Worm (Caenorhabditis elegans): Measurements from ENCODE around the gene Y46G5A.29.
A peak's percentile ranks its signal among the peaks of the same experiment; 100 is the strongest.

The Y46G5A.29 gene

DNA sequence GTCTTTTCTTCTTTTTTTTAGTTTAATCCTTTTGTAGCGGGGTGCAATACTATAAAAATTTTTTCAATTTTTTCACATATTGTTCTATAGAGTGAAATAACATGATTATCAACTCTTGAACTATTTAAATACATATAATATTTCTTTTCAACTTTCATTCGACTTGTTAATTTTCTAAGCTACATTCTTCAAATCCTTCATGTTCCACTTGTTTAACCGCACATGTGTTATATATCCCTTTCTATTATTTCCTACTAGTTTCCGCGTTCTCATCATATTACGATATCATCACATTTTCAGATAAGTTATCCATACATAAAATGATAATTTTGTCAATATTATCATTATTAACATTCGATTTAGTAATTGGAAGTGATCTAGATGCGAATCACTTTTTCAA lies at the start of gene Y46G5A.29:
Gene Y46G5A.29, plus strand, starts transcription at position 301 of the 400 bp plus-strand sequence.
- TF ChIP-seq ceh-31 (tag; optimal IDR thresholded peaks at IDR 0.05) (no peak), pax-1 (tag; optimal IDR thresholded peaks at IDR 0.05) (no peak), sox-4 (tag; optimal IDR thresholded peaks at IDR 0.05) (no peak), ttx-3 (tag; optimal IDR thresholded peaks at IDR 0.05) (no peak), hlh-8 (tag; optimal IDR thresholded peaks at IDR 0.05) (no peak), ahr-1 (tag; optimal IDR thresholded peaks at IDR 0.05) (no peak), pqm-1 (tag; optimal IDR thresholded peaks at IDR 0.05) (no peak), hlh-30 (tag; optimal IDR thresholded peaks at IDR 0.05; ENCODE audit: insufficient read depth) (no peak), elt-2 (tag; optimal IDR thresholded peaks at IDR 0.05) (no peak), pat-9 (tag; optimal IDR thresholded peaks at IDR 0.05) (no peak)

DNA sequence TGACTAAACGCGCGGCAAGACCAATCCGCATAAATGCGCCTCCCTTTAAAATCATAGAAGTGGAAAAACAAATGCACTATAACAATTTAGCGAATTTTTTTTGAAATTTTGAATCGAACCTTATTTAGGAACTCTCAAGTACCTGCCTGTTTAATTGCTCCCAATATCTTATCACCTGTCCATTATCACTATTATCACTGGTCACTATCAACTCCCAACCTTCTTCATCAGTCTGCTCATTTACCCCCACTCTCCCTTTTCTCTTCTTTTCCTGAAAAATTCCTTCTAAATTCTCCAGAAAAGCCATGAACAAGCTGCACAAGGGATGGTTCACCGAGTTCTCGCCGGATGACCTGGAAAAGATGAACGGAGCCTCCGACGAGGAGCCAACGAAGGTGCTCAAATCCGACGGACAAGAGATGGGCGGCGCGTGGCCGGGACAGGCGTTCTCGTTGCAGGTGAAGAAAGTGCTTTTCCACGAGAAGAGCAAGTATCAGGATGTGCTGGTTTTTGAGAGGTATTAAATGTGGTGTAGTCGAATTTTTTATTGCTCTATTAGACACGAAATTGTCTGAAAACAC lies 49.3 kb upstream of the Y46G5A.29 start, which contains the start of gene spds-1:
Gene spds-1, plus strand, starts transcription at position 298 of the 581 bp plus-strand sequence.
- no peak for TF ChIP-seq ceh-18 (tag; optimal IDR thresholded peaks at IDR 0.05)
- TF ChIP-seq elt-2 (tag; optimal IDR thresholded peaks at IDR 0.05): peak; percentile 76

DNA sequence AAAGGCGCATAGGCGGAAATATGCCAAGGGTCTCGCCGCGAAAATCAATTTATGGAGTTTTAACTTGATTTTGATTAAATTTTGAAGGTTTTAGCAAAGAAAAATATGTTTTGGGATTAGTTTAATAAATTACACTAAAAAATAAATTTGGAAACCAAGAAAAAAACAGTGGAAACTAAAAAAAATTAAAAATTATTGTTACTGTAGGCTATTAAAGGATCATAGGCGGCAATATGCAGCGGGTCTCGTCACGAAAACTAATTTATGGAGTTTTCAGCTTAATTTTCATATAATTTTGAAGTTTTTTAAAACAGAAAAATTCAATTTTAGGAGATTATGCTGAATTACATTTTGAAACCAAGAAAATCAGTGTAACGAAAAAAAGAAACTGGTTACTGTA lies 47.3 kb upstream of the Y46G5A.29 start:
- no peak for TF ChIP-seq unc-55 (GFP tag; optimal IDR thresholded peaks at IDR 0.05)
- TF ChIP-seq sdc-2 (tag; optimal IDR thresholded peaks at IDR 0.05): no peak

DNA sequence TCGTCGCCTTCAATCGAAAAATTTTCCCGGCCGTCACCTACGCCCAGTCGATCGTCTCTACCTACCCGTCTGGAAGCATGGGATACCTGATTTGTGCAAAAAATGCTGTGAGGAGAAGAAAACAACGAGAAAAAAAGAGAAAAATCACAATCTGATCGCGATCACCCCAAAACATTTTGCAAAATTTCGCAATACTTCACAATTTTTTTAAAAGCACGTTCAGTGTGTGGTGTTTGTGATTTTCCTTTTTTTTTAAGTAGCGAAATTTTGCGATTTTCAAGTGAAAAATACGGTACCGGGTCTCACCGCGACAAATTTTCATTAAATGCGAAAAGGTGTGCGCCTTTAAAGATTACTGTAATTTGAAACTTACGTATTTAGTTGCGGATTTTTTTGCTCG lies 46.3 kb upstream of the Y46G5A.29 start:
- TF ChIP-seq mec-3 (tag; optimal IDR thresholded peaks at IDR 0.05; ENCODE audit: borderline replicate concordance): no peak
- no peak for TF ChIP-seq F13H6.1 (tag; optimal IDR thresholded peaks at IDR 0.05)

DNA sequence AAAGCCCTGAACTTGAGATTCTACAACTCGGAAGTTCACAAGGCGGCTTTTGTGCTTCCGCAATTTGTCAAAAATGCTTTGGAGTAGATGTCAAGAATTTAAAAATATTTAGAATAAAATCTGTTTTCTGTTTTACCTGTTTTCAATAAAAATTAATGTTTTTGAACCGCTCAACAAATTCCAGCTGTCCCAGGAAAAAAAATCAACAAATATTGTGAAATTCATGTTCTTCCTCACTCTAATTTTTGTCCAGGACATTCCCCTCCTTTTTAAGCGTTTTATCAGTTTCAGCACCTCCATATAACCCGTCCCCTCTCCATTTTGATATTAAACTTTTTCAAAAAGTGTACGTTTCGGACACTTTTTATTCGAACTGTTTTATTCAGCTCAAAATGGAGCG lies 45.3 kb upstream of the Y46G5A.29 start, which contains the start of gene Y46G5A.20:
Gene Y46G5A.20, plus strand, starts transcription at position 301 of the 400 bp plus-strand sequence.
- TF ChIP-seq Y22D7AL.16 (tag; optimal IDR thresholded peaks at IDR 0.05) (no peak), pros-1 (tag; optimal IDR thresholded peaks at IDR 0.05) (no peak), eyg-1 (tag; optimal IDR thresholded peaks at IDR 0.05) (no peak), pax-1 (tag; optimal IDR thresholded peaks at IDR 0.05) (no peak), ztf-16 (tag; optimal IDR thresholded peaks at IDR 0.05) (no peak), K09A11.1 (tag; optimal IDR thresholded peaks at IDR 0.05; ENCODE audit: insufficient read depth) (no peak), sox-4 (tag; optimal IDR thresholded peaks at IDR 0.05) (no peak), ceh-31 (tag; optimal IDR thresholded peaks at IDR 0.05) (no peak), pha-2 (tag; optimal IDR thresholded peaks at IDR 0.05) (no peak), unc-86 (tag; optimal IDR thresholded peaks at IDR 0.05) (no peak), ceh-24 (tag; optimal IDR thresholded peaks at IDR 0.05) (no peak)

DNA sequence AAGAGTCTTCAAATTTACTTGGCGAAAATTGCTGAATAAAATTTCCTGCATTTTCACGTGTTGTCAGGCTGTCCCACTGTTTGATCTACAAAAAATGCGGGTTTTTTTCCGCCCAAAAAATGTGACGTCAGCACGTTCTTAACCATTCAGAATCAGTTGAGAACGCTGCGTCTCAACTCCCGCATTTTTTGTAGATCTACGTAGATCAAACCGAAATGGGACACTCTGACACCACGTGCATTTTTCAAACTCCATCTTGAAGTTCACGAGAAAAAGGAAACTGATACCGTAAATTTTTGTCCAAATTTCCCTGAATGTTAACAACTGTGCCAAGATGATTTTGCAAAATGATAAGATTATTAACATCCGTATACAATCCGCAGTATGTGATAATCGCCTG lies 42.7 kb upstream of the Y46G5A.29 start:
- TF ChIP-seq ceh-9 (tag; optimal IDR thresholded peaks at IDR 0.05) (no peak), fkh-10 (GFP tag; optimal IDR thresholded peaks at IDR 0.05) (no peak), ceh-24 (tag; optimal IDR thresholded peaks at IDR 0.05) (no peak), fax-1 (tag; optimal IDR thresholded peaks at IDR 0.05) (no peak), dmd-4 (tag; optimal IDR thresholded peaks at IDR 0.05; ENCODE audit: borderline replicate concordance) (no peak), Y22D7AL.16 (tag; optimal IDR thresholded peaks at IDR 0.05) (no peak), hlh-6 (tag; optimal IDR thresholded peaks at IDR 0.05) (no peak), pat-9 (tag; optimal IDR thresholded peaks at IDR 0.05) (no peak), unc-42 (tag; optimal IDR thresholded peaks at IDR 0.05) (no peak), sox-4 (tag; optimal IDR thresholded peaks at IDR 0.05) (no peak), ceh-2 (tag; optimal IDR thresholded peaks at IDR 0.05) (no peak), ceh-45 (GFP tag; IDR thresholded peaks at IDR 0.05) (no peak)

Data from whole organism, late embryonic.